Worm (Caenorhabditis elegans) whole organism, young adult: Measurements from ENCODE around the gene Y37A1B.4.

Experiments used
- F49E8.2 ChIP-seq: sonication (generic microtip); optimal IDR thresholded peaks from 3 replicates; lab custom pipeline; 2017; ENCODE audit warnings: missing genetic modification characterization, mild to moderate bottlenecking, missing compliant biosample characterization, antibody characterized with exemption, moderate library complexity; ENCODE audit not compliant: insufficient read depth
- ama-1 ChIP-seq, 3 experiments: fragments of 150-350 bp in 1 of 3; sonication (generic microtip) in 2 of 3; optimal IDR thresholded peaks; 2 replicates each; lab custom pipeline; 2014 to 2018; ENCODE audit warnings: missing biosample characterization in 2 of 3, missing genetic modification characterization in 2 of 3, missing genetic modification reagents in 2 of 3
- bed-2 ChIP-seq: fragments of 200-800 bp; sonication (Bioruptor generic); IDR thresholded peaks from 2 replicates; pipeline ENCODE4 v1.3.6; 2022; ENCODE audit warnings: missing genetic modification reagents, missing genetic modification characterization, missing compliant biosample characterization
- ceh-40 ChIP-seq: fragments of 200-800 bp; sonication (Bioruptor generic); IDR thresholded peaks from 2 replicates; pipeline ENCODE4 v1.3.6; 2022; ENCODE audit warnings: missing genetic modification characterization, missing compliant biosample characterization
- egl-44 ChIP-seq: fragments of 200-800 bp; sonication (Bioruptor generic); IDR thresholded peaks from 2 replicates; pipeline ENCODE4 v1.3.6; 2022; ENCODE audit warnings: missing genetic modification reagents, missing genetic modification characterization, missing compliant biosample characterization
- ets-4 ChIP-seq: fragments of 200-800 bp; sonication (Bioruptor generic); optimal IDR thresholded peaks from 2 replicates; lab custom pipeline; 2018; ENCODE audit warnings: mild to moderate bottlenecking, missing genetic modification characterization, missing compliant biosample characterization
- him-1 ChIP-seq: sonication (generic microtip); optimal IDR thresholded peaks from 2 replicates; lab custom pipeline; 2016; ENCODE audit warnings: missing genotype, missing genetic modification reagents, missing genetic modification characterization, missing compliant biosample characterization
- mel-28 ChIP-seq: sonication (generic microtip); optimal IDR thresholded peaks from 2 replicates; lab custom pipeline; 2016; ENCODE audit warnings: borderline replicate concordance, mild to moderate bottlenecking, missing genetic modification characterization, missing compliant biosample characterization
- nhr-90 ChIP-seq: sonication (generic microtip); optimal IDR thresholded peaks from 2 replicates; lab custom pipeline; 2016; ENCODE audit warnings: missing genotype, mild to moderate bottlenecking, missing genetic modification characterization, missing compliant biosample characterization
- tbp1 ChIP-seq: fragments of 200-800 bp; sonication (Bioruptor generic); optimal IDR thresholded peaks from 2 replicates; lab custom pipeline; 2018; ENCODE audit warnings: mild to moderate bottlenecking, missing genetic modification characterization, missing compliant biosample characterization
- unc-130 ChIP-seq: sonication (generic microtip); optimal IDR thresholded peaks from 2 replicates; lab custom pipeline; 2016; ENCODE audit warnings: missing genetic modification reagents, missing genetic modification characterization, missing compliant biosample characterization
- unc-62 ChIP-seq: fragments of 150-350 bp; optimal IDR thresholded peaks from 2 replicates; lab custom pipeline; 2014; ENCODE audit warnings: missing biosample characterization, missing genetic modification reagents, missing genetic modification characterization

- TF ChIP-seq F49E8.2 (tag; lab: Kevin White, UChicago), result no peak
- no peak for TF ChIP-seq ama-1 (optimal IDR thresholded peaks at IDR 0.05; lab: Kevin White, UChicago)
- no peak for TF ChIP-seq ama-1 (GFP tag; optimal IDR thresholded peaks at IDR 0.05; lab: Kevin White, UChicago)
- no peak for TF ChIP-seq unc-62
- no peak for TF ChIP-seq tbp1 (GFP tag; lab: Kevin White, UChicago)
- no peak for TF ChIP-seq bed-2 (GFP tag; lab: Robert Waterston, UW)
- TF ChIP-seq mel-28 (tag; lab: Kevin White, UChicago), result no peak
- TF ChIP-seq ceh-40, result no peak
- TF ChIP-seq ets-4 (GFP tag; lab: Kevin White, UChicago), result no peak
- no peak for TF ChIP-seq nhr-90
- TF ChIP-seq egl-44, result no peak
- TF ChIP-seq unc-130 (GFP tag; lab: Kevin White, UChicago), result no peak
- no peak for TF ChIP-seq him-1 (tag; lab: Kevin White, UChicago)
These were observed 16.6 kb upstream of the Y37A1B.4 start, which contains the start of gene cfp-1 for ce11 chrIV:14077135-14077534.
